Fruit fly (Drosophila melanogaster) ovary, adult (tissue): ENCODE measurements around the gene Srg1.

Source experiments
- CG17801 ChIP-seq: fragments of 200-800 bp; optimal IDR thresholded peaks from 2 replicates; lab custom pipeline; 2019; ENCODE audit warnings: missing biosample characterization, mild to moderate bottlenecking, missing genetic modification characterization, moderate library complexity; ENCODE audit not compliant: partially characterized antibody

Gene Srg1

dm6 chr3R:24845952-24846848 is 18.3 kb downstream of the Srg1 start:
- TF ChIP-seq CG17801: peak; percentile 71

- TF ChIP-seq CG17801: no peak
Measured at dm6 chr3R:24845148-24845547, 19.4 kb downstream of the Srg1 start.

- no peak for TF ChIP-seq CG17801
Measured at dm6 chr3R:24841635-24842034, 22.9 kb downstream of the Srg1 start, which contains the start of gene Esp. TSS of gene Esp (plus strand) at chr3R:24841935.

- TF ChIP-seq CG17801: no peak
Measured at dm6 chr3R:24841063-24841462, 23.5 kb downstream of the Srg1 start, which contains the start of gene CG33658. TSS of gene CG33658 (minus strand) at chr3R:24841163.

- TF ChIP-seq CG17801: no peak
Measured at dm6 chr3R:24833652-24834051, 30.9 kb downstream of the Srg1 start, which contains the start of gene sosie. TSS of gene sosie (plus strand) at chr3R:24833952.

- TF ChIP-seq CG17801: peak; percentile 60
Measured at dm6 chr3R:24829887-24830351, 34.6 kb downstream of the Srg1 start, which contains the start of the genes Kaz and CG43273. TSS of gene Kaz (minus strand) at chr3R:24829959. TSS of gene CG43273 (plus strand) at chr3R:24830301.

dm6 chr3R:24828234-24828633 is 36.3 kb downstream of the Srg1 start, which contains the start of gene RabX4:
TSS of gene RabX4 (minus strand) at chr3R:24828409.
- TF ChIP-seq CG17801: no peak

dm6 chr3R:24825548-24825947 is 39.0 kb downstream of the Srg1 start, which contains the start of gene niki:
TSS of gene niki (minus strand) at chr3R:24825648.
- no peak for TF ChIP-seq CG17801

- TF ChIP-seq CG17801: no peak
Measured at dm6 chr3R:24823061-24823460, 41.5 kb downstream of the Srg1 start.

dm6 chr3R:24816993-24817854 is 47.3 kb downstream of the Srg1 start, which contains the start of the genes CG5808 and Saf-B:
TSS of gene CG5808 (minus strand) at chr3R:24817007.
TSS of gene Saf-B (plus strand) at chr3R:24817464.
- no peak for TF ChIP-seq CG17801
